Worm (Caenorhabditis elegans) whole organism, dauer: ENCODE measurements around the gene asg-2.
"Not testable (repeated sequence)": the region's sequence is repeated elsewhere in the genome, so short reads cannot be mapped to it uniquely, and the experiment has no call there.

ENCODE experiments used
- unc-62 ChIP-seq: sonication (generic microtip); optimal IDR thresholded peaks from 2 replicates; lab custom pipeline; 2017; ENCODE audit warnings: missing biosample characterization, missing genetic modification reagents, missing genetic modification characterization

Gene asg-2

DNA sequence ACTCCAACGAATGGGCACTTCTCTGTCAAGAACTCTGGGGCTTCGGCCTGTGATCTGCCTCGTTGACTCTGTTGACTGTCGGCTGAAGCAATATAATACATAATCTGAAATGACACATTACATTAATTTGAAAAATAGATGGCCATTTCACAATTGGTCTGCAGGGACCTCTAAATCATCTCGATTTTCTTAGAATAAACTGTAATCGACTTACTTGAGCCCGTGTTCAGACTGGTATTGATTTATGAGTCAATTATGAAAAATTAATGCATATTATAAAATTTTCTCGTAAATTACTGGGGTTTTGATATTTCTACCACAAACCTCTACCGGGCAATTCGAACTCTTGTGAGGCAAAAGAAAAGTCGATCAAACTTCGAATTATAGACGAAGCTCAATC is 27.6 kb downstream of the asg-2 start, which contains the start of gene C53B7.6:
Gene C53B7.6, minus strand, starts transcription at position 101 of the 400 bp plus-strand sequence.
- not testable (repeated sequence) for TF ChIP-seq unc-62 (GFP tag; lab: Kevin White, UChicago)

- no peak for TF ChIP-seq unc-62 (GFP tag; lab: Kevin White, UChicago)
Observed at ce11 chrX:6874723-6875122, 33.7 kb downstream of the asg-2 start, which contains the start of gene F41C6.4. F41C6.4 (minus strand) TSS chrX:6874823.

- no peak for TF ChIP-seq unc-62 (GFP tag; lab: Kevin White, UChicago)
Observed at ce11 chrX:6875273-6875672, 34.2 kb downstream of the asg-2 start.

- no peak for TF ChIP-seq unc-62 (GFP tag; lab: Kevin White, UChicago)
Observed at ce11 chrX:6877436-6877835, 36.4 kb downstream of the asg-2 start, which contains the start of gene col-173. col-173 (minus strand) TSS chrX:6877536.

ce11 chrX:6881795-6882194 is 40.7 kb downstream of the asg-2 start, which contains the start of gene F41C6.6:
F41C6.6 (minus strand) TSS chrX:6881895.
- TF ChIP-seq unc-62 (GFP tag; lab: Kevin White, UChicago) = not testable (repeated sequence)

DNA sequence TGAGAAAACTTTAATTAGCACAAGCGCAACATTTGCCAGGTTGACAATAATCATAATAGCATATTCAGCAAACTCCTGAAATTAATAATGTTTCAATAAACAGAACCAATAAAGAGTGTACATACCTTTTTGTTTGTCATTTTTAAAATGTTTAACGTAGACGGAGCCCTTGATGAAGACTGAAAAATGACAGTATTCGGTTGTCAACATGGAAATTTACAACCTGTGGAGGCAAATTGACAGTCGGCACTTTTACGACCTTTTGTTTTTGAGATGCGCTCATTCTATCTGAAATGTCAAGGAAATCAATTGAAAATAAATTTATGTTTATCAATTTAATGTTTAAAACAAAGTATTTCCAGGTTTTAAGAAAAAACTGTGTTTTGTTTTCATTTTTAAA is 43.4 kb downstream of the asg-2 start:
- TF ChIP-seq unc-62 (GFP tag; lab: Kevin White, UChicago) = no peak

- TF ChIP-seq unc-62 (GFP tag; lab: Kevin White, UChicago) = no peak
Observed at ce11 chrX:6885227-6885853, 44.3 kb downstream of the asg-2 start, which contains the start of gene F41C6.7. F41C6.7 (minus strand) TSS chrX:6885277.

DNA sequence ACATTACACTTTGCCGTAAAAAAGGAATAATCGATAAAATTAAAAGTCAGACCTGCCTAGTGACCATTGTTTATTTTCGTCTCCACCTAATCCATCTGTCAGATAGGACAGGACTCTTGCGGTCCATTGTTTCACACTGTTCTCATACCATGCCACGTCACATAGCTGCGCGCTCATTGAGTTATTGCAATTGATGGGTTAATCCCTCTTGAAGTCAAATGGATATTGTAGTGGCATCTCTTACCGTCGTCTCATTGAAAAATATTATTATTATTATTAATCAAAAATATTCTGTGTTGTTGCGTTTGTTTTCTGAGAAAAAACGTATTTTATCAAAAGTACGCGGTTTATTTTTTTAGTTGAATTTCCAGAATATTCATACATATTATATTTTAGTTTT is 47.1 kb downstream of the asg-2 start:
- no peak for TF ChIP-seq unc-62 (GFP tag; lab: Kevin White, UChicago)

DNA sequence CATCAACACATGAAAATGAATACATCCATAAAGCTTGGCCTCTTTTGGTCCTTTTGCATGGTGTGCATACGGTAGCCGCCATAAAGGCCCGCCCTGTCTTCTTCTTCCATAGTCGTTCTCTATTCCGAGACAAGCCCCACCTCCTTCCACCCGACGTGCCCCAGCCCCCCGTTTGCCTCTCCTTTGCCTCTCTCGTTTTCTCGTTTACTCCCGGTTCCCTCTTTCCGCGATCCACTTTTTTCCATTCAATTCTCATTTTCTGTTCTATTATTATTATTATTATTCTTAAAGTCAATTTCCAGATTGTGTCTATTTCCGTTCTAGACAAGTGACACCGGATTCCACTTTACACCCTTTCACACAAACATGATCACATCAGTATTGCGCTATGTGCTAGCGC is 48.3 kb downstream of the asg-2 start, which contains the start of gene unc-6:
Gene unc-6, plus strand, starts transcription at position 301 of the 400 bp plus-strand sequence.
- no peak for TF ChIP-seq unc-62 (GFP tag; lab: Kevin White, UChicago)
